Fruit fly (Drosophila melanogaster) whole organism, prepupa: ENCODE measurements around the gene CG13884.

Experiments
- Blimp-1 ChIP-seq: fragments of 200-800 bp; sonication (Bioruptor generic); optimal IDR thresholded peaks from 3 replicates; lab custom pipeline; 2017; ENCODE audit warnings: missing biosample characterization, missing genetic modification characterization, mild to moderate bottlenecking, moderate library complexity, missing genetic modification reagents
- CG10631 ChIP-seq: fragments of 200-800 bp; sonication (Bioruptor generic); optimal IDR thresholded peaks from 2 replicates; lab custom pipeline; 2016; ENCODE audit warnings: missing biosample characterization, missing genetic modification characterization
- CG10669 ChIP-seq: fragments of 200-800 bp; sonication (Bioruptor generic); optimal IDR thresholded peaks from 3 replicates; lab custom pipeline; 2018; ENCODE audit warnings: missing biosample characterization, mild to moderate bottlenecking, missing genetic modification characterization, moderate library complexity
- CG11294 ChIP-seq: fragments of 200-800 bp; sonication (Bioruptor generic); IDR thresholded peaks from 2 replicates; pipeline ENCODE4 v1.3.6; 2022; ENCODE audit warnings: missing biosample characterization, missing genetic modification characterization
- CG11762 ChIP-seq: fragments of 200-800 bp; sonication (Bioruptor generic); optimal IDR thresholded peaks from 3 replicates; lab custom pipeline; 2016; ENCODE audit warnings: missing biosample characterization, missing genetic modification characterization; ENCODE audit not compliant: insufficient read depth
- CG11902 ChIP-seq: fragments of 200-800 bp; sonication (Bioruptor generic); optimal IDR thresholded peaks from 3 replicates; lab custom pipeline; 2016; ENCODE audit warnings: missing biosample characterization, missing genetic modification characterization
- CG1621 ChIP-seq: fragments of 200-800 bp; sonication (Bioruptor generic); optimal IDR thresholded peaks from 3 replicates; lab custom pipeline; 2018; ENCODE audit warnings: missing biosample characterization, mild to moderate bottlenecking, missing genetic modification characterization
- CG16779 ChIP-seq: fragments of 200-800 bp; sonication (Bioruptor generic); optimal IDR thresholded peaks from 3 replicates; lab custom pipeline; 2017; ENCODE audit warnings: missing biosample characterization, mild to moderate bottlenecking, missing genetic modification characterization
- CG3032 ChIP-seq: fragments of 200-800 bp; optimal IDR thresholded peaks from 2 replicates; lab custom pipeline; 2019; ENCODE audit warnings: missing biosample characterization, mild to moderate bottlenecking, missing genetic modification characterization, moderate library complexity
- CG31627 ChIP-seq: fragments of 200-800 bp; sonication (Bioruptor generic); optimal IDR thresholded peaks from 3 replicates; lab custom pipeline; 2016; ENCODE audit warnings: missing biosample characterization, missing genetic modification characterization
- CG34406 ChIP-seq: fragments of 200-800 bp; sonication (Bioruptor generic); optimal IDR thresholded peaks from 3 replicates; lab custom pipeline; 2016; ENCODE audit warnings: missing biosample characterization, missing genetic modification characterization
- CG4318 ChIP-seq: fragments of 200-800 bp; sonication (Bioruptor generic); optimal IDR thresholded peaks from 3 replicates; lab custom pipeline; 2017; ENCODE audit warnings: missing biosample characterization, mild to moderate bottlenecking, missing genetic modification characterization
- CG6163 ChIP-seq: fragments of 200-800 bp; sonication (Bioruptor generic); IDR thresholded peaks from 3 replicates; pipeline ENCODE4 v1.3.6; 2022; ENCODE audit warnings: missing biosample characterization, missing genetic modification characterization
- CG6276 ChIP-seq: fragments of 200-800 bp; sonication (Bioruptor generic); optimal IDR thresholded peaks from 2 replicates; lab custom pipeline; 2017; ENCODE audit warnings: missing biosample characterization, mild to moderate bottlenecking, missing genetic modification characterization
- CG6808 ChIP-seq: fragments of 200-800 bp; sonication (Bioruptor generic); optimal IDR thresholded peaks from 3 replicates; lab custom pipeline; 2017; ENCODE audit warnings: missing biosample characterization, missing genetic modification characterization, mild to moderate bottlenecking, moderate library complexity, missing genetic modification reagents
- CG6854 ChIP-seq: fragments of 200-800 bp; sonication (Bioruptor generic); optimal IDR thresholded peaks from 2 replicates; lab custom pipeline; 2017; ENCODE audit warnings: missing biosample characterization, mild to moderate bottlenecking, missing genetic modification characterization
- CG7368 ChIP-seq: fragments of 200-800 bp; sonication (Bioruptor generic); optimal IDR thresholded peaks from 3 replicates; lab custom pipeline; 2016; ENCODE audit warnings: missing biosample characterization, missing genetic modification characterization
- CG8119 ChIP-seq: fragments of 200-800 bp; sonication (Bioruptor generic); IDR thresholded peaks from 3 replicates; pipeline ENCODE4 v1.3.6; 2022; ENCODE audit warnings: missing biosample characterization, missing genetic modification characterization
- CG8632 ChIP-seq: fragments of 200-800 bp; sonication (Bioruptor generic); optimal IDR thresholded peaks from 3 replicates; lab custom pipeline; 2016; ENCODE audit warnings: missing biosample characterization, missing genetic modification characterization
- CG9139 ChIP-seq: fragments of 200-800 bp; sonication (Bioruptor generic); optimal IDR thresholded peaks from 3 replicates; lab custom pipeline; 2017; ENCODE audit warnings: missing biosample characterization, mild to moderate bottlenecking, missing genetic modification characterization
- Eip75B ChIP-seq: fragments of 200-800 bp; sonication (Bioruptor generic); optimal IDR thresholded peaks from 3 replicates; lab custom pipeline; 2016; ENCODE audit warnings: missing biosample characterization, missing genetic modification characterization
- Eip78C ChIP-seq: fragments of 200-800 bp; sonication (Bioruptor generic); peaks from one replicate; lab custom pipeline; 2016; ENCODE audit warnings: missing biosample characterization, missing genetic modification characterization
- Eip93F ChIP-seq: fragments of 200-800 bp; sonication (Bioruptor generic); optimal IDR thresholded peaks from 2 replicates; lab custom pipeline; 2016; ENCODE audit warnings: missing biosample characterization, mild to moderate bottlenecking, missing genetic modification characterization
- Ets96B ChIP-seq: fragments of 200-800 bp; optimal IDR thresholded peaks from 2 replicates; lab custom pipeline; 2019; ENCODE audit warnings: missing biosample characterization, mild to moderate bottlenecking, missing genetic modification characterization, moderate library complexity
- Hr38 ChIP-seq: sonication (Bioruptor generic); optimal IDR thresholded peaks from 2 replicates; lab custom pipeline; 2016; ENCODE audit warnings: missing biosample characterization, missing genetic modification characterization
- Hr39 ChIP-seq: fragments of 200-800 bp; sonication (Bioruptor generic); optimal IDR thresholded peaks from 2 replicates; lab custom pipeline; 2016; ENCODE audit warnings: missing biosample characterization, missing genetic modification characterization
- Hr4 ChIP-seq: fragments of 200-800 bp; sonication (Bioruptor generic); optimal IDR thresholded peaks from 3 replicates; lab custom pipeline; 2016; ENCODE audit warnings: missing biosample characterization, missing genetic modification characterization
- Lpt ChIP-seq: fragments of 200-800 bp; sonication (Bioruptor generic); optimal IDR thresholded peaks from 3 replicates; lab custom pipeline; 2016; ENCODE audit warnings: missing biosample characterization, missing genetic modification characterization
- OdsH ChIP-seq: fragments of 200-800 bp; sonication (Bioruptor generic); optimal IDR thresholded peaks from 3 replicates; lab custom pipeline; 2016; ENCODE audit warnings: missing biosample characterization, missing genetic modification characterization
- Smox ChIP-seq: fragments of 200-800 bp; sonication (Bioruptor generic); optimal IDR thresholded peaks from 3 replicates; lab custom pipeline; 2016; ENCODE audit warnings: missing biosample characterization, missing genetic modification characterization
- Sox102F ChIP-seq: fragments of 200-800 bp; sonication (Bioruptor generic); optimal IDR thresholded peaks from 2 replicates; lab custom pipeline; 2016; ENCODE audit warnings: missing biosample characterization, mild to moderate bottlenecking, missing genetic modification characterization
- Sox14 ChIP-seq: fragments of 200-800 bp; sonication (Bioruptor generic); optimal IDR thresholded peaks from 3 replicates; lab custom pipeline; 2016; ENCODE audit warnings: missing biosample characterization, missing genetic modification characterization
- Sox15 ChIP-seq: fragments of 200-800 bp; sonication (Bioruptor generic); optimal IDR thresholded peaks from 3 replicates; lab custom pipeline; 2016; ENCODE audit warnings: missing biosample characterization, missing genetic modification characterization
- achi ChIP-seq: fragments of 200-800 bp; sonication (Bioruptor generic); optimal IDR thresholded peaks from 3 replicates; lab custom pipeline; 2016; ENCODE audit warnings: missing biosample characterization, missing genetic modification characterization
- acj6 ChIP-seq: fragments of 200-800 bp; sonication (Bioruptor generic); optimal IDR thresholded peaks from 3 replicates; lab custom pipeline; 2016; ENCODE audit warnings: missing biosample characterization, missing genetic modification characterization
- dac ChIP-seq: fragments of 200-800 bp; sonication (Bioruptor generic); optimal IDR thresholded peaks from 2 replicates; lab custom pipeline; 2017; ENCODE audit warnings: missing biosample characterization, mild to moderate bottlenecking, missing genetic modification characterization
- dsx ChIP-seq: fragments of 200-800 bp; optimal IDR thresholded peaks from 3 replicates; lab custom pipeline; 2019; ENCODE audit warnings: missing biosample characterization, mild to moderate bottlenecking, missing genetic modification characterization, moderate library complexity; ENCODE audit not compliant: poor library complexity, severe bottlenecking
- eg ChIP-seq: fragments of 200-800 bp; sonication (Bioruptor generic); IDR thresholded peaks from 3 replicates; pipeline ENCODE4 v1.3.6; 2022; ENCODE audit warnings: missing biosample characterization, missing genetic modification characterization
- esn ChIP-seq: fragments of 200-800 bp; sonication (Bioruptor generic); optimal IDR thresholded peaks from 2 replicates; lab custom pipeline; 2016; ENCODE audit warnings: missing biosample characterization, mild to moderate bottlenecking, missing genetic modification characterization, moderate library complexity
- fd59A ChIP-seq: fragments of 200-800 bp; sonication (Bioruptor generic); optimal IDR thresholded peaks from 2 replicates; lab custom pipeline; 2017; ENCODE audit warnings: missing biosample characterization, mild to moderate bottlenecking, missing genetic modification characterization, missing genetic modification reagents
- fkh ChIP-seq: fragments of 200-800 bp; sonication (Bioruptor generic); optimal IDR thresholded peaks from 3 replicates; lab custom pipeline; 2017; ENCODE audit warnings: missing biosample characterization, mild to moderate bottlenecking, missing genetic modification characterization, moderate library complexity
- lz ChIP-seq: fragments of 200-800 bp; sonication (Bioruptor generic); optimal IDR thresholded peaks from 3 replicates; lab custom pipeline; 2016; ENCODE audit warnings: missing biosample characterization, missing genetic modification characterization
- net ChIP-seq: fragments of 200-800 bp; sonication (Bioruptor generic); optimal IDR thresholded peaks from 3 replicates; lab custom pipeline; 2016; ENCODE audit warnings: missing biosample characterization, missing genetic modification characterization
- pdm3 ChIP-seq: fragments of 200-800 bp; sonication (Bioruptor generic); optimal IDR thresholded peaks from 3 replicates; lab custom pipeline; 2016; ENCODE audit warnings: missing biosample characterization, missing genetic modification characterization
- salr ChIP-seq, 2 experiments: fragments of 200-800 bp; sonication (Bioruptor generic); optimal IDR thresholded peaks; 3 replicates each; lab custom pipeline; 2016 to 2018; ENCODE audit warnings: missing biosample characterization in 2 of 2, missing genetic modification characterization in 2 of 2, mild to moderate bottlenecking in 1 of 2
- spab ChIP-seq: fragments of 200-800 bp; sonication (Bioruptor generic); optimal IDR thresholded peaks from 2 replicates; lab custom pipeline; 2017; ENCODE audit warnings: missing biosample characterization, mild to moderate bottlenecking, missing genetic modification characterization, missing genetic modification reagents
- ss ChIP-seq, 2 experiments: fragments of 200-800 bp; sonication (Bioruptor generic); optimal IDR thresholded peaks; 2 replicates in 1 of 2; 3 replicates in 1 of 2; lab custom pipeline; 2017 to 2018; ENCODE audit warnings: mild to moderate bottlenecking in 2 of 2, missing biosample characterization in 2 of 2, missing genetic modification characterization in 2 of 2, moderate library complexity in 1 of 2
- svp ChIP-seq: fragments of 200-800 bp; sonication (Bioruptor generic); peaks from one replicate; lab custom pipeline; 2016; ENCODE audit warnings: missing biosample characterization, missing genetic modification characterization

Gene CG13884

dm6 chr3L:348406-348743 lies 17.9 kb downstream of the CG13884 start:
- TF ChIP-seq CG8632 (GFP tag; lab: Kevin White, UChicago) (no peak), CG6163 (GFP tag; lab: Robert Waterston, UW) (no peak), salr (GFP tag; optimal IDR thresholded peaks at IDR 0.05; lab: Kevin White, UChicago) (no peak), CG11902 (GFP tag; lab: Kevin White, UChicago) (no peak), svp (peak; percentile 57), CG9139 (GFP tag; lab: Kevin White, UChicago) (no peak)
- TF ChIP-seq, all 60 proteins: peak for 1

- TF ChIP-seq ss (GFP tag; optimal IDR thresholded peaks at IDR 0.05; lab: Kevin White, UChicago): peak; percentile 61 to 75
- peak; percentile 91 for TF ChIP-seq CG10631
- peak; percentile 91 for TF ChIP-seq CG7368
- TF ChIP-seq dac (GFP tag; lab: Kevin White, UChicago): peak; percentile 89
- peak; percentile 79 for TF ChIP-seq CG11294 (GFP tag; lab: Robert Waterston, UW)
- peak; percentile 79 for TF ChIP-seq CG6808 (GFP tag; lab: Kevin White, UChicago)
- TF ChIP-seq Smox (GFP tag; lab: Kevin White, UChicago): peak; percentile 85
- peak; percentile 77 for TF ChIP-seq CG34406 (GFP tag; lab: Kevin White, UChicago)
- TF ChIP-seq esn: peak; percentile 85
- TF ChIP-seq acj6 (GFP tag; lab: Kevin White, UChicago): peak; percentile 89
- peak; percentile 75 for TF ChIP-seq spab (GFP tag; lab: Kevin White, UChicago)
- peak; percentile 96 for TF ChIP-seq Eip78C
- TF ChIP-seq Blimp-1 (GFP tag; lab: Kevin White, UChicago): peak; percentile 26
- peak; percentile 81 for TF ChIP-seq Ets96B (tag; lab: Kevin White, UChicago)
- peak; percentile 74 for TF ChIP-seq Hr38
- TF ChIP-seq fd59A (GFP tag; lab: Kevin White, UChicago): peak; percentile 75
- TF ChIP-seq Sox14 (GFP tag; lab: Kevin White, UChicago): peak; percentile 91
- TF ChIP-seq CG11762: peak; percentile 84
- peak; percentile 90 for TF ChIP-seq CG8119 (GFP tag; lab: Robert Waterston, UW)
- peak; percentile 90 for TF ChIP-seq net (GFP tag; lab: Kevin White, UChicago)
- peak; percentile 90 for TF ChIP-seq eg (GFP tag; lab: Robert Waterston, UW)
- peak; percentile 58 for TF ChIP-seq CG3032 (tag; lab: Kevin White, UChicago)
- TF ChIP-seq pdm3: peak; percentile 91
- TF ChIP-seq CG10669: peak; percentile 85
- TF ChIP-seq CG9139 (GFP tag; lab: Kevin White, UChicago): peak; percentile 52
- TF ChIP-seq lz (GFP tag; lab: Kevin White, UChicago): peak; percentile 85
- TF ChIP-seq svp: peak; percentile 91
- TF ChIP-seq CG16779 (tag; lab: Kevin White, UChicago): peak; percentile 81
- TF ChIP-seq CG6276 (GFP tag; lab: Kevin White, UChicago): peak; percentile 89
- TF ChIP-seq fkh (GFP tag; lab: Kevin White, UChicago): no peak
- peak; percentile 26 for TF ChIP-seq Eip93F (GFP tag; lab: Kevin White, UChicago)
- peak; percentile 88 for TF ChIP-seq CG31627
- peak; percentile 75 for TF ChIP-seq Sox15 (GFP tag; lab: Kevin White, UChicago)
- TF ChIP-seq dsx (GFP tag; lab: Kevin White, UChicago): peak; percentile 78
- no peak for TF ChIP-seq CG6854 (GFP tag; lab: Kevin White, UChicago)
- peak; percentile 88 for TF ChIP-seq Eip75B (GFP tag; lab: Kevin White, UChicago)
- TF ChIP-seq OdsH: peak; percentile 90
- peak; percentile 94 for TF ChIP-seq CG6163 (GFP tag; lab: Robert Waterston, UW)
- peak; percentile 95 for TF ChIP-seq Hr4 (GFP tag; lab: Kevin White, UChicago)
- peak; percentile 87 for TF ChIP-seq achi
- peak; percentile 84 for TF ChIP-seq Hr39
- TF ChIP-seq CG4318 (GFP tag; lab: Kevin White, UChicago): peak; percentile 86
- peak; percentile 79 for TF ChIP-seq CG1621 (tag; lab: Kevin White, UChicago)
- TF ChIP-seq Sox102F (GFP tag; lab: Kevin White, UChicago): peak; percentile 82
- peak; percentile 89 for TF ChIP-seq Lpt (GFP tag; lab: Kevin White, UChicago)
Observed at dm6 chr3L:347641-348405, 18.4 kb downstream of the CG13884 start.
